Worm (Caenorhabditis elegans) whole organism, L4/young adult: Measurements from ENCODE around the gene ifet-1.

Source experiments
- W03F9.2 ChIP-seq: fragments of 150-350 bp; optimal IDR thresholded peaks from 2 replicates; lab custom pipeline; 2014; ENCODE audit warnings: missing biosample characterization, missing genetic modification characterization
- him-1 ChIP-seq: sonication (generic microtip); optimal IDR thresholded peaks from 2 replicates; lab custom pipeline; 2016; ENCODE audit warnings: missing genotype, missing genetic modification reagents, missing genetic modification characterization, missing compliant biosample characterization

DNA sequence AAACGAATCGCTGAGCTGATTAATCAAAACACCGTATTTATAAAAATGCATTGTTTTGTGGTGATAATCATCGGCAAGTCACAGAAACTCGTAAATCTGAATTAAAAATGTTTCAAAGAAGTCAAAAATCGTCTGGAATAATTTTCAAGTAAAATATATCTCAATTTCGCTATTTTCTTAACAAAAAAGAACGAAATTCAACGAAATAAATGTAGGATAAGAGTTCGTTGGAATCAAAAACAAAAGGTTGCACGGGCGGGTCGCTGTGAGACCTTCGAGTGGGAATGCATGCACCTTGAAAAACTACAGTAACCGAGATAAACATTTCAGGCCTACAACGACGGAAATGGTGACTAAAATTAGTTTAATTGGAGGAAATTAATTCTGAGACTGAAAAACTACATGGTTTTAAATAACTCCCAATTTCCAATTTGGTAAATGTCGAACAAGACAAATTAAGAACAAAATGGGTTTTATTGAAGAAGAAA lies 40.6 kb downstream of the ifet-1 start, which contains the start of gene C28A5.1:
- no peak for TF ChIP-seq him-1 (tag; lab: Kevin White, UChicago)
- peak; percentile 52 for TF ChIP-seq W03F9.2 (tag; lab: Kevin White, UChicago)
